Worm (Caenorhabditis elegans) whole organism, mixed stage, embryonic: Measurements from ENCODE around the gene dsl-7.

Source experiments
- M03D4.4 ChIP-seq: sonication (generic microtip); optimal IDR thresholded peaks from 2 replicates; lab custom pipeline; 2017; ENCODE audit warnings: mild to moderate bottlenecking, missing genetic modification characterization, missing compliant biosample characterization
- cnd-1 ChIP-seq: fragments of 200-800 bp; sonication (Bioruptor generic); optimal IDR thresholded peaks from 2 replicates; lab custom pipeline; 2018; ENCODE audit warnings: mild to moderate bottlenecking, missing genetic modification characterization, missing compliant biosample characterization
- ham-2 ChIP-seq: fragments of 200-800 bp; sonication (Bioruptor generic); optimal IDR thresholded peaks from 2 replicates; lab custom pipeline; 2018; ENCODE audit warnings: mild to moderate bottlenecking, missing genetic modification characterization, missing compliant biosample characterization
- lin-13 ChIP-seq: fragments of 150-350 bp; optimal IDR thresholded peaks from 2 replicates; lab custom pipeline; 2014; ENCODE audit warnings: missing biosample characterization, missing genetic modification characterization
- lsy-2 ChIP-seq: fragments of 150-350 bp; optimal IDR thresholded peaks from 2 replicates; lab custom pipeline; 2014; ENCODE audit warnings: missing biosample characterization, missing genetic modification characterization
- mep-1 ChIP-seq: fragments of 150-350 bp; optimal IDR thresholded peaks from 2 replicates; lab custom pipeline; 2017; ENCODE audit warnings: missing biosample characterization, missing genetic modification reagents, missing genetic modification characterization, inconsistent platforms
- nhr-12 ChIP-seq: fragments of 150-350 bp; optimal IDR thresholded peaks from 2 replicates; lab custom pipeline; 2014; ENCODE audit warnings: missing biosample characterization, missing genetic modification characterization
- nhr-237 ChIP-seq: fragments of 150-350 bp; optimal IDR thresholded peaks from 2 replicates; lab custom pipeline; 2014; ENCODE audit warnings: missing biosample characterization, missing genetic modification characterization
- nhr-76 ChIP-seq: sonication (generic microtip); optimal IDR thresholded peaks from 2 replicates; lab custom pipeline; 2017; ENCODE audit warnings: missing biosample characterization, missing genetic modification characterization
- snpc-4 ChIP-seq: fragments of 150-350 bp; optimal IDR thresholded peaks from 2 replicates; lab custom pipeline; 2014; ENCODE audit warnings: missing biosample characterization, missing genetic modification characterization
- unc-39 ChIP-seq: fragments of 150-350 bp; optimal IDR thresholded peaks from 2 replicates; lab custom pipeline; 2014; ENCODE audit warnings: missing biosample characterization, missing genetic modification characterization
- unc-62 ChIP-seq: fragments of 150-350 bp; optimal IDR thresholded peaks from 2 replicates; lab custom pipeline; 2014; ENCODE audit warnings: missing biosample characterization, missing genetic modification reagents, missing genetic modification characterization

DNA sequence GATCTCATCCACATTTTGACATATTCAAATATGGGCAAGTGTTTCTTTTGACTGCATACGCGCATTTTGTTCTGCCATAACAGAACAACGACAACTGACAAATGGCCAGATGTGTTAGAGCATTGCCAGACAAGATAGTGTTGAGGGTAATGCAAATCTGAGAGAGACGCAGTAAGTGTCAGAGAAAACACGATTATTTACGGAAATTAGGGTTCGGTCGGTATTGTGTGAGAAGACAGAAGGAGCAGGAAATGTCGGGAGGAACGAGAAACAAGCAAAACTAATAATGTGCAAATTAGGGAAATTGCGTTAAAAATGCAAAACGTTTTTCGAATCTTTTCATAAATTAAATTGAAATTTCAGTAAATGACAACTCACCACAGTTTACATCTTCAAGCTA is 31.5 kb downstream of the dsl-7 start:
- TF ChIP-seq snpc-4 (tag; lab: Kevin White, UChicago), result no peak
- no peak for TF ChIP-seq mep-1 (tag; lab: Kevin White, UChicago)
- peak; percentile 45 for TF ChIP-seq unc-62 (GFP tag; lab: Kevin White, UChicago)
- TF ChIP-seq nhr-76 (tag; lab: Kevin White, UChicago), result no peak
- peak; percentile 64 for TF ChIP-seq cnd-1 (tag; lab: Kevin White, UChicago)
- TF ChIP-seq nhr-12 (tag; lab: Kevin White, UChicago), result no peak
- TF ChIP-seq ham-2 (GFP tag; lab: Kevin White, UChicago), result no peak
- no peak for TF ChIP-seq nhr-237 (tag; lab: Kevin White, UChicago)
- TF ChIP-seq unc-39 (tag; lab: Kevin White, UChicago), result no peak
- TF ChIP-seq lsy-2, result no peak
- no peak for TF ChIP-seq lin-13 (tag; lab: Kevin White, UChicago)
- TF ChIP-seq M03D4.4 (tag; lab: Kevin White, UChicago), result no peak
